Worm (Caenorhabditis elegans): ENCODE measurements around the gene msp-77.

The msp-77 gene

ce11 chrIV:9903608-9904007, 9.2 kb downstream of the msp-77 start, which contains the start of gene best-13:
TSS of gene best-13 (plus strand) at chrIV:9903908.
- no peak for TF ChIP-seq him-1 (tag; optimal IDR thresholded peaks at IDR 0.05)
- no peak for TF ChIP-seq W03F9.2 (tag; optimal IDR thresholded peaks at IDR 0.05)
- no peak for TF ChIP-seq dao-5 (tag; optimal IDR thresholded peaks at IDR 0.05)

DNA sequence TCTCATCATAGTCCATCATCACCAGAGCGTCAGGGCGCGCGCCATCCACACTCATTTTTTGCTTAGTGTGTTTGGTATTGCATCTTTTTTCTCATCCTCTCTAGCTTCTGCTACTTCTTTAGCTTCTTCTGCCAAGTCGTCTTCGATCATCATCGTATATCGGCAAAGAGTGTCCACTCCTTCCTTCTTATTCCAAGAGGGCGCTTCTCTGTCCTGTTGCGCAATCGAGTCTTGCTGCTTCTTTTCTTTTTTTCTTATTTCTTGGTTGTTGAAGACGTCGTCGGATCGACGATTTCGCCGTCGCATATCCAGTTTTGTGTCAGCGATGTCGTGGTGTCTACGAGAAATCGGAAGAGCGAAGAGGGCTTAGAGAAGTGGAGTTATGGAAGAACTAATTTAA, 18.6 kb downstream of the msp-77 start:
- no peak for TF ChIP-seq him-1 (tag; optimal IDR thresholded peaks at IDR 0.05)
- no peak for TF ChIP-seq dao-5 (tag; optimal IDR thresholded peaks at IDR 0.05)

DNA sequence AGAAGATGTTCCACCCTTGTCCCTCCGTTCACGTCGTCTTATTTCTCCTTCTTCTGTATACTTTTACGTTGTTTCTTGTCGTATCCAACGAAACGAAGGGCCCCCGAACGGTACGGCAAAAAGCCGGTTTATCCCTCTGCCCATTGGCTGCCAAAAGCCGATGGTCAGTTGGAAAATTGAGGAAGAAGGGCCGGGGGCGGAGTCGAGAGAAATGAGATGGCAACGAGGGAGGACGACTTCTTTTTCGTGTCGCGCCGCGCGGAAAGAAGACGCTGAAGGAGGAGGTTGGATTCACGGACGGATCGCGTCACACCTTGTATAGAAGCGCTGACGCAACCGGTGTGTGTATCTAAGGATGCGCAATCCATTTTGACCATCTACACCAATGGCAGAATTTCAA, 20.7 kb downstream of the msp-77 start:
- TF ChIP-seq W03F9.2 (tag; optimal IDR thresholded peaks at IDR 0.05) (no peak), dao-5 (tag; optimal IDR thresholded peaks at IDR 0.05) (no peak), him-1 (tag; optimal IDR thresholded peaks at IDR 0.05) (no peak)

DNA sequence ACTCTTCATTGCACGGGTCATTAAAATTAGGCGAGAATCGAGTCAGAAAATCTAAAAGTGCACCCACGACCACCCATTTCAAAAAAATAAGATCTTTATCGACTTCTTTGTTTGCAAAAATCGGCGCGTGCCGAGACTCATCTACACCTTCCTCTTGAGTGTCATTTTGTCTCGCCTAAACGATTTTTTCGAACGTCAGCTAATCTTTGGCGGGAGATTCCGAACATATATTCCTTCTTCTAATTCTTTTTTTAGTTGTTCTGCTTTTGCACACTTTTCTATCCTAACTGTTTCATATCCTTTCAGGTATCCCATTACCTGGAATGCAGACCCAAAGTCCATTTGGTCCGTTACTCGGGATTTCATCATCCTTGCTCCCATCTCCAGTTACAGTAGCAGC, 21.8 kb downstream of the msp-77 start, which contains the start of gene bed-3:
TSS of gene bed-3 (plus strand) at position 301 of the 400 bp plus-strand sequence.
- TF ChIP-seq him-1 (tag; optimal IDR thresholded peaks at IDR 0.05) (no peak), W03F9.2 (tag; optimal IDR thresholded peaks at IDR 0.05) (no peak), dao-5 (tag; optimal IDR thresholded peaks at IDR 0.05) (no peak)

DNA sequence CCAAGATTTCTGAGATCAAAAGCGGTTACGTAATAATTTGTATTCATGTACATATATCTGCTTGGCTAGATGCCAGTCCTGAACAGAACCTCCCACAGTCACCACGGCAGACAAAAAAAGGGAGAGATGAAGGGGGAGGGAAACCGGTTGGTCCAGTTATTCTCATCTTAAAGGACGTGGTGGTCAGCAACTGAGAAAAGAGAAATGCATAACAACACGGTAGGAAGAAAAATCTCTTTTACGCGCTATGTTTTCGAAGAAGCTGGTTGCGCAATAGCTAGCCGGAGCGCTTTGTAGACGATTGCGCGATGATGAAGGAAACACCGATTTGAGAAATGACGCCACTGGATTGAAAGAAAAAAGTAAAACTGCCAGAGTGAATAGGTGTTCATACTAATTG, 23.6 kb downstream of the msp-77 start:
- TF ChIP-seq dao-5 (tag; optimal IDR thresholded peaks at IDR 0.05) (no peak), him-1 (tag; optimal IDR thresholded peaks at IDR 0.05) (no peak), W03F9.2 (tag; optimal IDR thresholded peaks at IDR 0.05) (no peak)

DNA sequence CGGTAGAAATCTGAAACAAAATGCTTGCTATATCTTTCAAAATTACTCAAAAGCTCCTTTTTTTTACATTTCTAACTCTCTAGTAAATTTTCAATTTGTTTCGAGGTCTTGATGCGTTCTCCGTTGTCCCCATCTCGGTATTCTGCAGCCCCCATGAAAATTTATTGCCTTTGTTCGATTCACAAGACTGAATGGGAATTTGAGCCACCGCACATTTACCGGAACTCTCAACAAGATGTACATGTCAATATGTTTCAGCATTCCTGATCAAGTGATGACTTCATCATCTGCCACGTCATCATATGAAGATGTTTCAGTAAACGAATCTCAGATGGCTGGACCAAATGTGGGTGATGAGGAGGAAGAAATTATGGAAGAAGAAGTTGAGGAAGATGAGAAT, 26.0 kb downstream of the msp-77 start:
- no peak for TF ChIP-seq dao-5 (tag; optimal IDR thresholded peaks at IDR 0.05)
- no peak for TF ChIP-seq W03F9.2 (tag; optimal IDR thresholded peaks at IDR 0.05)
- no peak for TF ChIP-seq him-1 (tag; optimal IDR thresholded peaks at IDR 0.05)

ce11 chrIV:9924419-9924818, 30.0 kb downstream of the msp-77 start:
- TF ChIP-seq dao-5 (tag; optimal IDR thresholded peaks at IDR 0.05) = no peak
- no peak for TF ChIP-seq him-1 (tag; optimal IDR thresholded peaks at IDR 0.05)
- no peak for TF ChIP-seq W03F9.2 (tag; optimal IDR thresholded peaks at IDR 0.05)

DNA sequence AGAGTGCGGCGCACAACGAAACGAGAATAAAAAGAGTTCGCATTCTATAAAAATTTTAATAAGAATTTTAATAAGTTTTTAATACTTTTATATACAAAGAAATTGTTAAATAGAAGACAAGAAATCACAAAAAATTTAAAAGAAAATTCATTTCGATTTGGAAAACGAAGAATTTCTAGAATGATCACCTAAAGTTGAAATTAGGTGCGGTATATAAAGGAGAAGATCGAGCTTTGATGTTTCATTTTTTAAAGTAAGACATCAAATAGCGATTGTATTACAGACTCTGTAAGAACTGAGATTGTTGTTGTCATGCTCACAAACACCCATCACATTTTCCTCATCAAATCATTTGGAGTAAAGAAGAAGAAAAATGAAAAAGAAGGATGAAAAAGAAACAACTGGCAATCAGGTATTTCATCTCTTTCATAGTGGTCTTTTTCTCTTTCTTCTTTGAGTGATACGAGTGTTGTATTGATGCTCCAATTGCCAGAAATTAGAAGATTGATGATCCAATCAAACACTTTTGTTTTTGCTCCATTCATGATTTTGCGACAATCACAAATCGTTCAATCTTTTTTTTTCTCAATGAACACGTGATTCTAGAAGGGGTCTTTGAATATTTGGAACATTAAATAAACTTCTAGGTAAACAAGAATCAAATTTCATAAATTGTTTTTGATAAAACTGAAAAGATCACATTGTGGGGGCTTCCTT, 33.9 kb downstream of the msp-77 start, which contains the start of gene dur-1:
TSS of gene dur-1 (minus strand) at position 51 of the 717 bp plus-strand sequence.
- TF ChIP-seq dao-5 (tag; optimal IDR thresholded peaks at IDR 0.05) (no peak), W03F9.2 (tag; optimal IDR thresholded peaks at IDR 0.05) (no peak), him-1 (tag; optimal IDR thresholded peaks at IDR 0.05) (no peak)

ce11 chrIV:9932055-9932454, 37.6 kb downstream of the msp-77 start, which contains the start of the genes trmt-10A and F25H8.2:
TSS of gene trmt-10A (minus strand) at chrIV:9932213.
TSS of gene F25H8.2 (plus strand) at chrIV:9932235.
- TF ChIP-seq dao-5 (tag; optimal IDR thresholded peaks at IDR 0.05) (no peak), him-1 (tag; optimal IDR thresholded peaks at IDR 0.05) (no peak), W03F9.2 (tag; optimal IDR thresholded peaks at IDR 0.05) (no peak)

- TF ChIP-seq W03F9.2 (tag; optimal IDR thresholded peaks at IDR 0.05) = no peak
- TF ChIP-seq dao-5 (tag; optimal IDR thresholded peaks at IDR 0.05) = no peak
- no peak for TF ChIP-seq him-1 (tag; optimal IDR thresholded peaks at IDR 0.05)
These were observed 39.1 kb downstream of the msp-77 start, which contains the start of gene spe-29 for ce11 chrIV:9933580-9933979. TSS of gene spe-29 (plus strand) at chrIV:9933880.

- no peak for TF ChIP-seq him-1 (tag; optimal IDR thresholded peaks at IDR 0.05)
- TF ChIP-seq W03F9.2 (tag; optimal IDR thresholded peaks at IDR 0.05) = no peak
- no peak for TF ChIP-seq dao-5 (tag; optimal IDR thresholded peaks at IDR 0.05)
These were observed 48.8 kb downstream of the msp-77 start for ce11 chrIV:9943214-9943613.

DNA sequence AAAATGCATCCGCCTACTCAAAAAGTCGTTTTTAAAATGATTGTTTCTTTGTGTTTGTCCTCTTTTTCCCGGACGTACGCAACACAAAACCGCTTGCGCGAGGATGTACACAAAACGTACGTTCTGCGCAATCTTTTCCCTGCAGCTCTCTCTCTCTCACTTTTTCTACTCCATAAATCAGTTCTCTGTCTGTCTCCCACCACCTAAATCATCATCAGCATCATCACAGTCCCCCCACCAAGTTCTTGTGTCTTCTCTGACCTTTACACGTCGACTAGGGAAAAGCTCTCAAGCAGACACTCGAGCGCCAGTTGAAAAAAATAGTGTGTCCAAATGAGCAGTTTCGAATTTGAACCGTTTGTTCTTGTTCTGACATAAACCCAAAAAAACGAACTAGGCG, 49.8 kb downstream of the msp-77 start:
- TF ChIP-seq W03F9.2 (tag; optimal IDR thresholded peaks at IDR 0.05) (no peak), him-1 (tag; optimal IDR thresholded peaks at IDR 0.05) (no peak), dao-5 (tag; optimal IDR thresholded peaks at IDR 0.05) (no peak)
